Fruit fly (Drosophila melanogaster): ENCODE data around the gene CG34348.

DNA sequence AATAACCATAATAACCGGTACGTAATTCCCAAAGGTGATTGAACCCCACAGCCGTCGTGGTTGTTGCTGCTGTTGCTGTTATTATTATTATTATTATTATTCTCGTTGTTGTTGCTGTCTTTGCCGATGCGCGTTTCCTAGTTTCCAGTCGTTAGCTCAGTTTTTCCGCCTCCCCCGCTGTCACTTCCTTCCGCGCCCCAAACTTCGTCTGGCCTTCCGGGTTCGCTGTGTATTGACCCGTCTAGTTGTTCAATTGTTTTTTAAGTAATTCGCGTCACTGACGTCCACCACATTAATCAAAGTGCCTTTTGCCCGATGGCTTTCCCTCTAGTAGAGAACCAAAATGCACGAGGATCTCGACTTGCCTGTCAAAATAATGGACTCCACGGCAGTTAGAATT is 31.9 kb downstream of the CG34348 start:
- no peak for TF ChIP-seq Met (GFP tag; optimal IDR thresholded peaks at IDR 0.05)
- no peak for TF ChIP-seq CG32006 (GFP tag; optimal IDR thresholded peaks at IDR 0.05)
- no peak for TF ChIP-seq spab (GFP tag; optimal IDR thresholded peaks at IDR 0.05)
- no peak for TF ChIP-seq Sox102F (GFP tag; optimal IDR thresholded peaks at IDR 0.05)
